Fruit fly (Drosophila melanogaster): Measurements from ENCODE around the gene Rbsn-5.
A peak's percentile ranks its signal among the peaks of the same experiment; 100 is the strongest.

Gene Rbsn-5

dm6 chr2L:8211070-8211469 lies 51.4 kb downstream of the Rbsn-5 start, which contains the start of gene Ssb-c31a (continued):
- TF ChIP-seq ase (GFP tag; IDR thresholded peaks at IDR 0.05) (no peak), br (optimal IDR thresholded peaks at IDR 0.05) (no peak), HLH54F (GFP tag; optimal IDR thresholded peaks at IDR 0.05) (peak; percentile 53), Trl (optimal IDR thresholded peaks at IDR 0.05) (no peak), Trl (GFP tag; optimal IDR thresholded peaks at IDR 0.05) (peak; percentile 63), Atf3 (GFP tag; optimal IDR thresholded peaks at IDR 0.05) (no peak), bbx (GFP tag; IDR thresholded peaks at IDR 0.05; ENCODE audit: partially characterized antibody) (peak; percentile 40; the same call in 1 of the 2 replicates), pho (GFP tag; optimal IDR thresholded peaks at IDR 0.05) (peak; percentile 62), CG3995 (GFP tag; optimal IDR thresholded peaks at IDR 0.05) (peak; percentile 46), hb (GFP tag; IDR thresholded peaks at IDR 0.05; ENCODE audit: partially characterized antibody) (peak; percentile 27; the same call in 1 of the 3 replicates), CG8944 (GFP tag; optimal IDR thresholded peaks at IDR 0.05) (no peak), stwl (tag; optimal IDR thresholded peaks at IDR 0.05) (peak; percentile 82), hbn (GFP tag; IDR thresholded peaks at IDR 0.05; ENCODE audit: partially characterized antibody) (peak; percentile 74), CG8089 (GFP tag; optimal IDR thresholded peaks at IDR 0.05) (no peak), fd3F (GFP tag; optimal IDR thresholded peaks at IDR 0.05) (no peak), CkIIα-i1 (GFP tag; IDR thresholded peaks at IDR 0.05) (no peak), CG12104 (GFP tag; optimal IDR thresholded peaks at IDR 0.05) (peak; percentile 39), ERR (GFP tag; optimal IDR thresholded peaks at IDR 0.05) (peak; percentile 4), Dref (GFP tag; IDR thresholded peaks at IDR 0.05) (peak; percentile 62), mirr (GFP tag; optimal IDR thresholded peaks at IDR 0.05) (no peak), CG33557 (GFP tag; optimal IDR thresholded peaks at IDR 0.05) (peak; percentile 44), sens (GFP tag) (peak; percentile 93), CG14050 (GFP tag; IDR thresholded peaks at IDR 0.05) (no peak), Xbp1 (GFP tag; optimal IDR thresholded peaks at IDR 0.05) (peak; percentile 69), dati (GFP tag; IDR thresholded peaks at IDR 0.05) (no peak), CG30020 (tag; optimal IDR thresholded peaks at IDR 0.05) (peak; percentile 56), Fer1 (GFP tag; optimal IDR thresholded peaks at IDR 0.05) (peak; percentile 58), CG10959 (GFP tag; IDR thresholded peaks at IDR 0.05) (no peak), pum (GFP tag; optimal IDR thresholded peaks at IDR 0.05) (peak; percentile 59), cwo (GFP tag; optimal IDR thresholded peaks at IDR 0.05) (peak; percentile 20), Spps (tag; optimal IDR thresholded peaks at IDR 0.05) (peak; percentile 13), CG1603 (tag; optimal IDR thresholded peaks at IDR 0.05) (peak; percentile 56), HmgZ (tag; optimal IDR thresholded peaks at IDR 0.05) (peak; percentile 78), CG12769 (tag; optimal IDR thresholded peaks at IDR 0.05) (peak; percentile 41), CG8290 (GFP tag; optimal IDR thresholded peaks at IDR 0.05) (peak; percentile 71), CG8290 (tag; optimal IDR thresholded peaks at IDR 0.05) (peak; percentile 54 to 61), CG11456 (GFP tag; IDR thresholded peaks at IDR 0.05) (no peak), z (GFP tag; IDR thresholded peaks at IDR 0.05) (no peak), YL-1 (GFP tag; optimal IDR thresholded peaks at IDR 0.05) (peak; percentile 52), zfh1 (GFP tag; IDR thresholded peaks at IDR 0.05) (peak; percentile 9; the same call in 1 of the 3 replicates), pan (optimal IDR thresholded peaks at IDR 0.05) (no peak), pan (GFP tag; optimal IDR thresholded peaks at IDR 0.05 in 1 of 2, IDR thresholded peaks at IDR 0.05 in 1 of 2) (no peak), CG10431 (GFP tag; optimal IDR thresholded peaks at IDR 0.05) (peak; percentile 6), Dp (GFP tag; optimal IDR thresholded peaks at IDR 0.05) (peak; percentile 68), Dll (GFP tag; IDR thresholded peaks at IDR 0.05; ENCODE audit: partially characterized antibody) (peak; percentile 89), Fer3 (tag; optimal IDR thresholded peaks at IDR 0.05) (peak; percentile 11), Kr (GFP tag; optimal IDR thresholded peaks at IDR 0.05) (no peak), CG7745 (tag; optimal IDR thresholded peaks at IDR 0.05) (no peak), Max (GFP tag; optimal IDR thresholded peaks at IDR 0.05) (peak; percentile 67), CG2120 (GFP tag; optimal IDR thresholded peaks at IDR 0.05) (peak; percentile 80), kah (GFP tag; optimal IDR thresholded peaks at IDR 0.05) (no peak), Lpt (GFP tag; optimal IDR thresholded peaks at IDR 0.05) (no peak), Six4 (GFP tag; optimal IDR thresholded peaks at IDR 0.05) (peak; percentile 14)

All from whole organism, embryonic.